Worm (Caenorhabditis elegans) whole organism, L1 larva: Measurements from ENCODE around the gene gpa-6.

Experiments
- C04F5.9 ChIP-seq: sonication (generic microtip); optimal IDR thresholded peaks from 2 replicates; lab custom pipeline; 2016; ENCODE audit warnings: missing genetic modification characterization, missing compliant biosample characterization
- C16A3.4 ChIP-seq: fragments of 150-350 bp; optimal IDR thresholded peaks from 2 replicates; lab custom pipeline; 2014; ENCODE audit warnings: missing biosample characterization, missing genetic modification characterization
- aha-1 ChIP-seq: fragments of 150-350 bp; optimal IDR thresholded peaks from 2 replicates; lab custom pipeline; 2014; ENCODE audit warnings: missing biosample characterization, missing genetic modification characterization
- aly-2 ChIP-seq: fragments of 150-350 bp; optimal IDR thresholded peaks from 2 replicates; lab custom pipeline; 2014; ENCODE audit warnings: missing biosample characterization, missing genetic modification characterization
- blmp-1 ChIP-seq: fragments of 150-350 bp; optimal IDR thresholded peaks from 2 replicates; lab custom pipeline; 2014; ENCODE audit warnings: missing biosample characterization, missing genetic modification characterization
- ceh-88 ChIP-seq: fragments of 200-800 bp; sonication (Bioruptor generic); IDR thresholded peaks from 2 replicates; pipeline ENCODE4 v1.3.6; 2022; ENCODE audit warnings: missing genetic modification characterization, missing compliant biosample characterization
- ceh-90 ChIP-seq: sonication (generic microtip); optimal IDR thresholded peaks from 2 replicates; lab custom pipeline; 2016; ENCODE audit warnings: missing genetic modification characterization, missing compliant biosample characterization
- dpl-1 ChIP-seq, 3 experiments: fragments of 150-350 bp in 2 of 3; sonication (generic microtip) in 1 of 3; optimal IDR thresholded peaks; 2 replicates each; lab custom pipeline; 2014 to 2017; ENCODE audit warnings: missing biosample characterization in 3 of 3, missing genetic modification characterization in 3 of 3, missing genetic modification reagents in 3 of 3
- dsc-1 ChIP-seq: sonication (generic microtip); optimal IDR thresholded peaks from 2 replicates; lab custom pipeline; 2016; ENCODE audit warnings: mild to moderate bottlenecking, missing genetic modification characterization, missing compliant biosample characterization
- efl-1 ChIP-seq, 4 experiments: fragments of 150-350 bp; optimal IDR thresholded peaks in 3 of 4; peaks in 1 of 4; 1 replicate in 1 of 4; 2 replicates in 3 of 4; lab custom pipeline; 2014; ENCODE audit warnings: missing biosample characterization in 2 of 4, missing genetic modification characterization in 2 of 4, missing genetic modification reagents in 2 of 4
- egl-13 ChIP-seq: sonication (generic microtip); optimal IDR thresholded peaks from 2 replicates; lab custom pipeline; 2016; ENCODE audit warnings: missing genotype, missing genetic modification reagents, missing genetic modification characterization, missing compliant biosample characterization
- egl-27 ChIP-seq, 2 experiments: fragments of 150-350 bp in 1 of 2; sonication (generic microtip); optimal IDR thresholded peaks; 3 replicates each; lab custom pipeline; 2017 to 2018; ENCODE audit warnings: missing biosample characterization in 2 of 2, missing genetic modification characterization in 2 of 2, missing genetic modification reagents in 2 of 2
- elt-2 ChIP-seq: sonication (generic microtip); optimal IDR thresholded peaks from 2 replicates; lab custom pipeline; 2016; ENCODE audit warnings: missing genetic modification characterization, mild to moderate bottlenecking, inconsistent platforms, missing compliant biosample characterization, missing genetic modification reagents
- elt-3 ChIP-seq, 6 experiments: fragments of 150-350 bp in 1 of 6; sonication (generic microtip); optimal IDR thresholded peaks; 2 replicates each; lab custom pipeline; 2017 to 2018; ENCODE audit warnings: missing biosample characterization in 6 of 6, missing genetic modification characterization in 6 of 6, inconsistent platforms in 1 of 6
- fkh-8 ChIP-seq: sonication (generic microtip); optimal IDR thresholded peaks from 2 replicates; lab custom pipeline; 2016; ENCODE audit warnings: mild to moderate bottlenecking, missing genetic modification characterization, missing compliant biosample characterization
- fos-1 ChIP-seq: fragments of 150-350 bp; optimal IDR thresholded peaks from 2 replicates; lab custom pipeline; 2014; ENCODE audit warnings: missing biosample characterization, missing genetic modification characterization
- hlh-4 ChIP-seq: sonication (generic microtip); optimal IDR thresholded peaks from 2 replicates; lab custom pipeline; 2016; ENCODE audit warnings: mild to moderate bottlenecking, missing genetic modification characterization, missing compliant biosample characterization
- hpl-2 ChIP-seq: fragments of 150-350 bp; optimal IDR thresholded peaks from 2 replicates; lab custom pipeline; 2014; ENCODE audit warnings: missing biosample characterization, missing genetic modification reagents, missing genetic modification characterization
- isw-1 ChIP-seq: fragments of 200-800 bp; sonication (Bioruptor generic); IDR thresholded peaks from 2 replicates; pipeline ENCODE4 v1.3.6; 2022; ENCODE audit warnings: missing genetic modification characterization, missing compliant biosample characterization
- jun-1 ChIP-seq: fragments of 150-350 bp; optimal IDR thresholded peaks from 2 replicates; lab custom pipeline; 2014; ENCODE audit warnings: missing biosample characterization, missing genetic modification reagents, missing genetic modification characterization
- lin-13 ChIP-seq: fragments of 150-350 bp; optimal IDR thresholded peaks from 2 replicates; lab custom pipeline; 2014; ENCODE audit warnings: missing biosample characterization, missing genetic modification reagents, missing genetic modification characterization
- lin-35 ChIP-seq, 2 experiments: fragments of 150-350 bp; optimal IDR thresholded peaks; 2 replicates each; lab custom pipeline; 2014; ENCODE audit warnings: missing biosample characterization in 2 of 2, missing genetic modification characterization in 2 of 2, missing genetic modification reagents in 2 of 2
- lin-39 ChIP-seq: fragments of 150-350 bp; optimal IDR thresholded peaks from 2 replicates; lab custom pipeline; 2014; ENCODE audit warnings: missing biosample characterization, missing genetic modification reagents, missing genetic modification characterization
- lir-3 ChIP-seq: sonication (generic microtip); optimal IDR thresholded peaks from 2 replicates; lab custom pipeline; 2016; ENCODE audit warnings: mild to moderate bottlenecking, missing genetic modification characterization, moderate library complexity, missing compliant biosample characterization; ENCODE audit not compliant: poor library complexity
- mdl-1 ChIP-seq, 2 experiments: fragments of 150-350 bp; optimal IDR thresholded peaks; 2 replicates each; lab custom pipeline; 2014 to 2017; ENCODE audit warnings: missing biosample characterization in 2 of 2, missing genetic modification characterization in 2 of 2, inconsistent platforms in 1 of 2
- mef-2 ChIP-seq: fragments of 150-350 bp; optimal IDR thresholded peaks from 2 replicates; lab custom pipeline; 2014; ENCODE audit warnings: missing biosample characterization, missing genetic modification characterization
- mep-1 ChIP-seq: fragments of 150-350 bp; optimal IDR thresholded peaks from 2 replicates; lab custom pipeline; 2014; ENCODE audit warnings: missing biosample characterization, missing genetic modification characterization
- nhr-11 ChIP-seq: fragments of 150-350 bp; optimal IDR thresholded peaks from 2 replicates; lab custom pipeline; 2014; ENCODE audit warnings: missing biosample characterization, missing genetic modification characterization
- nhr-47 ChIP-seq: sonication (generic microtip); optimal IDR thresholded peaks from 2 replicates; lab custom pipeline; 2016; ENCODE audit warnings: mild to moderate bottlenecking, missing genetic modification characterization, moderate library complexity, missing compliant biosample characterization
- nhr-77 ChIP-seq: fragments of 150-350 bp; optimal IDR thresholded peaks from 2 replicates; lab custom pipeline; 2014; ENCODE audit warnings: missing biosample characterization, missing genetic modification characterization
- nhr-85 ChIP-seq: sonication (generic microtip); peaks from one replicate; lab custom pipeline; 2016; ENCODE audit warnings: missing genetic modification characterization, inconsistent platforms, missing compliant biosample characterization
- pax-3 ChIP-seq: fragments of 200-800 bp; sonication (Bioruptor generic); optimal IDR thresholded peaks from 2 replicates; lab custom pipeline; 2018; ENCODE audit warnings: mild to moderate bottlenecking, missing genetic modification characterization, moderate library complexity, missing compliant biosample characterization
- rnt-1 ChIP-seq: sonication (generic microtip); optimal IDR thresholded peaks from 2 replicates; lab custom pipeline; 2016; ENCODE audit warnings: mild to moderate bottlenecking, missing genetic modification characterization, moderate library complexity, missing compliant biosample characterization
- snpc-4 ChIP-seq: fragments of 150-350 bp; optimal IDR thresholded peaks from 2 replicates; lab custom pipeline; 2014; ENCODE audit warnings: missing biosample characterization, missing genetic modification characterization
- sox-4 ChIP-seq: sonication (generic microtip); optimal IDR thresholded peaks from 2 replicates; lab custom pipeline; 2016; ENCODE audit warnings: missing genetic modification characterization, missing compliant biosample characterization
- sptf-1 ChIP-seq: fragments of 150-350 bp; optimal IDR thresholded peaks from 2 replicates; lab custom pipeline; 2014; ENCODE audit warnings: missing biosample characterization, missing genetic modification characterization
- swsn-7 ChIP-seq: sonication (generic microtip); optimal IDR thresholded peaks from 2 replicates; lab custom pipeline; 2016; ENCODE audit warnings: missing genetic modification characterization, missing compliant biosample characterization
- tbx-2 ChIP-seq: sonication (generic microtip); optimal IDR thresholded peaks from 2 replicates; lab custom pipeline; 2016; ENCODE audit warnings: missing genetic modification characterization, missing compliant biosample characterization
- tlp-1 ChIP-seq: fragments of 150-350 bp; optimal IDR thresholded peaks from 2 replicates; lab custom pipeline; 2014; ENCODE audit warnings: missing biosample characterization, missing genetic modification characterization
- unc-130 ChIP-seq: fragments of 150-350 bp; optimal IDR thresholded peaks from 2 replicates; lab custom pipeline; 2017; ENCODE audit warnings: missing biosample characterization, missing genetic modification characterization, inconsistent platforms
- xbp-1 ChIP-seq: sonication (generic microtip); optimal IDR thresholded peaks from 2 replicates; lab custom pipeline; 2016; ENCODE audit warnings: missing genetic modification characterization, missing compliant biosample characterization
- ztf-11 ChIP-seq, 2 experiments: sonication (generic microtip); optimal IDR thresholded peaks; 2 replicates each; lab custom pipeline; 2016 to 2017; ENCODE audit warnings: missing genetic modification characterization in 2 of 2, missing biosample characterization in 1 of 2, missing compliant biosample characterization in 1 of 2
- ztf-4 ChIP-seq: fragments of 150-350 bp; optimal IDR thresholded peaks from 2 replicates; lab custom pipeline; 2014; ENCODE audit warnings: missing biosample characterization, missing genetic modification characterization

The gpa-6 gene

DNA sequence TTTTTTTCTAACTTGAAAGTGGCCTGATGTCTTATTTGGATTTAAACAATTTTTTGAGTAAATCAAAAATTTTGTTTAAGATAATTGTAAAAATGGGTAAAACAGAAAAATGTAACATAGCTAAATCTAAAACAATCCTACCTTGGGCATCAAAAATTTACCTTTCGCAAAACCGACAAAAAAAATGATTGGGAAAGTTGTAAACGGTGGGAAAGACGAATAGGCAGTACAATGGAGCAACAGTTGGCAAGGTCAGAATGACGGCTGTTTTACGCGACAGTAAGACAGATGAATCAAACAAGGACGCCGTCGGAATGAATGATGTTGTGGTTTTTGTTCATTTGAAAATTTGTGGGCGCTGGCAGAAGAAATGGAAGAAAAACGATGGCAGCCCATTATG lies 16.6 kb upstream of the gpa-6 start:
- TF ChIP-seq sptf-1 (tag; lab: Kevin White, UChicago) (no peak), nhr-85 (tag; lab: Kevin White, UChicago) (peak; percentile 74)

DNA sequence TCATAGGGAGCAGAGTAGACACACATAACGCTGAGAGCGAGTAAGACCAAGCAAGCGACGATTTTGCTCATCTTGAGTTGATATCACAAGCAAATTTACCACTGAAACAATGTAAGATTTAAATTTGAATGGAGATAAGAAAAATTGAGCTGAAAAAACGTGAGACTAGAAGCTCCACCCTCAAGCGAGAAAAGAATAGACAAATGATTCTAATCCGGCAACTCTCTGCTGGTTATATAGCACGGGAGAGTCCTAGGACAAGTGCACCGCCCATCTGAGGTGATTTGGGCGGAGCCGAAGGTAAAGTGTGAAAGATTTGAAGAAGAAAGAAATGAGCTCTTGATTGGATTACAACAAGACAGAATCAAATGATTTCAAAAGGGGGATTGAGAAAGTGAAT lies 12.7 kb upstream of the gpa-6 start, which contains the start of gene nlp-3:
nlp-3 (minus strand) TSS at position 101 of the 400 bp plus-strand sequence.
- TF ChIP-seq nhr-47 (tag; lab: Kevin White, UChicago) = peak; percentile 15
- TF ChIP-seq unc-130 (tag; lab: Kevin White, UChicago) = no peak
- TF ChIP-seq lin-13 (GFP tag; lab: Kevin White, UChicago) = no peak
- no peak for TF ChIP-seq swsn-7
- TF ChIP-seq dsc-1 (tag; lab: Kevin White, UChicago) = peak; percentile 82
- TF ChIP-seq efl-1 (optimal IDR thresholded peaks at IDR 0.05; lab: Kevin White, UChicago) = no peak
- no peak for TF ChIP-seq efl-1 (GFP tag; optimal IDR thresholded peaks at IDR 0.05 in 1 of 2; lab: Kevin White, UChicago)
- peak; percentile 18 for TF ChIP-seq pax-3

DNA sequence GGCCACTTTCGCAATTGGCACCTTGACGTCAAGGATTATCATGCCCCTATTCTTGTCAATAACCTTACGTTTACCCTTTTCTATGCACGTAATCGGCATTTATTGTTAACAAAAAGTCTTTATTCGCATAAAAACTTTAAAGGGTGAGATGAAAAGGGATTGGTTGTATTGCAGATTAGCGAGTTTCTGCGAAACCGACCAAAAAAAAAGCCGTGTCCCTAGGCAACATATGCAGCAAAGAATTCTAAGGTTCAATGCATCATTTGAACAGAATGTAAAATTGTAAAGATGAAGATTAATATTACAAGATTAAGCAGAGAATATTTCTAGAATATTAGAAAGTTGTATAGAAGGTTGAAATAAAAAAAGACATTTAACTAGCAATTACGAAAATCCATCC lies 9.0 kb upstream of the gpa-6 start:
- TF ChIP-seq fkh-8 (tag; lab: Kevin White, UChicago) (peak; percentile 38), nhr-47 (tag; lab: Kevin White, UChicago) (peak; percentile 17), pax-3 (peak; percentile 84), fos-1 (tag; lab: Kevin White, UChicago) (no peak), ztf-4 (no peak), hlh-4 (tag; lab: Kevin White, UChicago) (no peak), egl-13 (tag; lab: Kevin White, UChicago) (no peak), aha-1 (tag; lab: Kevin White, UChicago) (no peak), sox-4 (tag; lab: Kevin White, UChicago) (peak; percentile 72), nhr-11 (peak; percentile 28), elt-3 (tag; optimal IDR thresholded peaks at IDR 0.05; lab: Kevin White, UChicago) (no peak), efl-1 (optimal IDR thresholded peaks at IDR 0.05; lab: Kevin White, UChicago) (no peak), efl-1 (GFP tag; optimal IDR thresholded peaks at IDR 0.05 in 1 of 2; lab: Kevin White, UChicago) (peak in 1 of 2 experiments; percentile 69), tbx-2 (tag; lab: Kevin White, UChicago) (no peak), sptf-1 (tag; lab: Kevin White, UChicago) (no peak), C04F5.9 (no peak), swsn-7 (no peak), blmp-1 (tag; lab: Kevin White, UChicago) (no peak), ceh-90 (tag; lab: Kevin White, UChicago) (no peak), dsc-1 (tag; lab: Kevin White, UChicago) (peak; percentile 90), lin-13 (GFP tag; lab: Kevin White, UChicago) (no peak), dpl-1 (GFP tag; optimal IDR thresholded peaks at IDR 0.05; lab: Kevin White, UChicago) (no peak), ztf-11 (tag; optimal IDR thresholded peaks at IDR 0.05; lab: Kevin White, UChicago) (no peak), jun-1 (tag; lab: Kevin White, UChicago) (no peak), unc-130 (tag; lab: Kevin White, UChicago) (no peak), aly-2 (tag; lab: Kevin White, UChicago) (no peak), mef-2 (tag; lab: Kevin White, UChicago) (no peak), lin-35 (GFP tag; optimal IDR thresholded peaks at IDR 0.05; lab: Kevin White, UChicago) (no peak), rnt-1 (tag; lab: Kevin White, UChicago) (no peak), egl-27 (tag; optimal IDR thresholded peaks at IDR 0.05; lab: Kevin White, UChicago) (no peak), mep-1 (no peak), hpl-2 (no peak)

DNA sequence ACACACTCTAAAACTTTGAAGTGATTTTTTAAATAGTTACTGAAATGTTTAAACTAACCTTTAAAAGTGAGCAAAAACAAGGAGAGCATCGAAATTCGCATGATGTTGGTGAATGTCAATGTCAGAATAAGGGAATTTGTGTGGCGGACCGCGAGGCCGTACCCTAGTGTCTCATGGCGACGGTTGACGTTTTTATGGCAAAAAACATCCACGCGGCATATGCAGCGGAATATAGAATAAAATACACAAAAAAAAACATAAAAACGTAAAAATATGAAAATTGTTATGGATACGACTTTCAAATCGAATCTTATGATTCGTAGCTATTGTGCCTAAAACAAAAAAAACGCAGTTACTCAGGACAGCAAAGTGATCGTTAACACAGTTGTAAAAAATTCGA lies 1.2 kb upstream of the gpa-6 start, which contains the start of gene cwp-5:
cwp-5 (minus strand) TSS at position 101 of the 400 bp plus-strand sequence.
- TF ChIP-seq elt-2 (tag; lab: Kevin White, UChicago) (no peak), ceh-88 (no peak), tlp-1 (tag; lab: Kevin White, UChicago) (no peak), lin-39 (tag; lab: Kevin White, UChicago) (no peak), nhr-77 (tag; lab: Kevin White, UChicago) (no peak), aly-2 (tag; lab: Kevin White, UChicago) (no peak), xbp-1 (tag; lab: Kevin White, UChicago) (no peak), tbx-2 (tag; lab: Kevin White, UChicago) (no peak), hlh-4 (tag; lab: Kevin White, UChicago) (no peak), nhr-85 (tag; lab: Kevin White, UChicago) (no peak), hpl-2 (no peak), C16A3.4 (no peak), C04F5.9 (no peak), nhr-11 (no peak), isw-1 (GFP tag; lab: Robert Waterston, UW) (no peak), snpc-4 (tag; lab: Kevin White, UChicago) (no peak), mdl-1 (tag; optimal IDR thresholded peaks at IDR 0.05; lab: Kevin White, UChicago) (no peak), blmp-1 (tag; lab: Kevin White, UChicago) (no peak), lin-13 (GFP tag; lab: Kevin White, UChicago) (no peak), lir-3 (no peak)
